Fruit fly (Drosophila melanogaster): ENCODE results near the gene MTA1-like.

The MTA1-like gene

DNA sequence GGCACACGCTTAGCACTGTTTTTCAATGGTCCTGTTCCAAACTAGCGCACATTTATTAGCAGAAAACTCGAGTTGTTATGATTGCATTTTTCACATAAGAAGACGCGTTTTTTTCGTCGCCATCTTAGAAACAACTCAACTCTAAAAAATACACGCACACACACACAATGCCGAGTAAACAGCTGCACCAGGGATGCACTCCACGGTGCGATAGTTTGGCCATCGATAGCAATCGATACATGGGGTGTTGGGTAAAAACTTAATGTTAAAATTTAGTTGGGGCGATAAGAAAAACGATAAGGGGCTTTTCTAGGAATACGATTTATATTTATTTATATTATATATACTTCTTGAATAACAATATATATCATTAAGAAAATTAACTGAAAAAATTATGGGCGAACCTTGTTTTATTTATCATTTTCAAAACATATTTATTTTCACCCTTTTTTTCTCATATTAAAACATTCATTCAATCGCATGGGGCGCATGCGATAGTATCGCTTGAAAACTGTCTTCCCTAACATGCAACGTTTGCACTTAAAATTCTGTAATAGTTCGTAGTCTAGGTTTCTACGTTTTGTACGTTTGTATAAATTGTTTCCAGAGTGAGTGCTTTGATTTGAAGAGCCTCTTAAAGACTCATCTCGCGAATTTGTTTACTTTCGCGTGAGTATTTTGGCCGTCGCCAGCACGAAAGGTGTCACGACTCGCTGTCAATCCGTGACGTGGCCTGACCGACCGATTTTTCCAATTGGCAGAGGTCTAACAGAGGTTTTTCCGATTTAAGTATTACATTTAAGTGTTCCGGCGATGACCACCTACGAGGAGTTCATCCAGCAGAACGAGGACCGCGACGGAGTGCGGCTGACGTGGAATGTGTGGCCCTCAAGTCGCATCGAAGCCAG is at the start of gene MTA1-like, which contains the start of gene Sec23 (continued):
- peak in 1 of 2 experiments; percentile 81 for TF ChIP-seq crp (GFP tag; optimal IDR thresholded peaks at IDR 0.05)
- TF ChIP-seq CG4730 (GFP tag; IDR thresholded peaks at IDR 0.05): no peak
- TF ChIP-seq cato (GFP tag; optimal IDR thresholded peaks at IDR 0.05; ENCODE audit: borderline replicate concordance): no peak
- TF ChIP-seq Gsc (GFP tag; IDR thresholded peaks at IDR 0.05): no peak
- no peak for TF ChIP-seq sim (GFP tag; IDR thresholded peaks at IDR 0.05)
- peak; percentile 75 for TF ChIP-seq trem (tag; optimal IDR thresholded peaks at IDR 0.05)
- peak; percentile 41 for TF ChIP-seq bab2 (GFP tag; optimal IDR thresholded peaks at IDR 0.05)
- TF ChIP-seq CG11247 (GFP tag; IDR thresholded peaks at IDR 0.05): no peak
- TF ChIP-seq Drgx (GFP tag; IDR thresholded peaks at IDR 0.05): no peak
- TF ChIP-seq CG34422 (GFP tag; IDR thresholded peaks at IDR 0.05): 0 out of 3 replicates have a peak, but pooled peaks have one; percentile 52
- no peak for TF ChIP-seq pum (GFP tag; optimal IDR thresholded peaks at IDR 0.05)
- no peak for TF ChIP-seq pita (GFP tag; optimal IDR thresholded peaks at IDR 0.05)
- TF ChIP-seq phol (tag; optimal IDR thresholded peaks at IDR 0.05): peak; percentile 98
- peak; percentile 41 for TF ChIP-seq CG10209 (GFP tag; optimal IDR thresholded peaks at IDR 0.05)
- TF ChIP-seq lab (GFP tag; optimal IDR thresholded peaks at IDR 0.05): peak; percentile 36
- no peak for TF ChIP-seq croc (GFP tag; conservative IDR thresholded peaks at IDR 0.05)
- TF ChIP-seq z (GFP tag; IDR thresholded peaks at IDR 0.05): no peak
- no peak for TF ChIP-seq pnt (GFP tag; optimal IDR thresholded peaks at IDR 0.05)
- TF ChIP-seq gcm (GFP tag; optimal IDR thresholded peaks at IDR 0.05): no peak
- no peak for TF ChIP-seq CG8089 (GFP tag; optimal IDR thresholded peaks at IDR 0.05)
- TF ChIP-seq CG15479 (GFP tag; optimal IDR thresholded peaks at IDR 0.05): no peak
- TF ChIP-seq gcm2 (GFP tag; optimal IDR thresholded peaks at IDR 0.05): peak; percentile 47
- no peak for TF ChIP-seq Bteb2 (GFP tag; optimal IDR thresholded peaks at IDR 0.05)
- no peak for TF ChIP-seq abd-A (tag; optimal IDR thresholded peaks at IDR 0.05)
- no peak for TF ChIP-seq lov (optimal IDR thresholded peaks at IDR 0.05)
- no peak for TF ChIP-seq lov (GFP tag; IDR thresholded peaks at IDR 0.05)
- no peak for TF ChIP-seq hth (optimal IDR thresholded peaks at IDR 0.05)
- TF ChIP-seq Hmr (GFP tag; optimal IDR thresholded peaks at IDR 0.05): peak; percentile 61
- TF ChIP-seq stc (GFP tag; IDR thresholded peaks at IDR 0.05): no peak
- TF ChIP-seq CG12942 (GFP tag; optimal IDR thresholded peaks at IDR 0.05): peak; percentile 52
- TF ChIP-seq sug (tag; optimal IDR thresholded peaks at IDR 0.05): peak; percentile 64
- TF ChIP-seq ftz-f1 (GFP tag; optimal IDR thresholded peaks at IDR 0.05): no peak
- TF ChIP-seq CG32532 (GFP tag; IDR thresholded peaks at IDR 0.05): peak; percentile 43; the same call in 1 of the 2 replicates
- TF ChIP-seq CG1647 (GFP tag; optimal IDR thresholded peaks at IDR 0.05): no peak
- no peak for TF ChIP-seq CG4617 (GFP tag; optimal IDR thresholded peaks at IDR 0.05; ENCODE audit: borderline replicate concordance)
- no peak for TF ChIP-seq Jarid2 (GFP tag; optimal IDR thresholded peaks at IDR 0.05)
- no peak for TF ChIP-seq CG32772 (GFP tag; IDR thresholded peaks at IDR 0.05)
- TF ChIP-seq tin (GFP tag; optimal IDR thresholded peaks at IDR 0.05): peak; percentile 57
- TF ChIP-seq vfl (GFP tag; optimal IDR thresholded peaks at IDR 0.05): no peak
- TF ChIP-seq CG31388 (GFP tag; optimal IDR thresholded peaks at IDR 0.05): no peak
- TF ChIP-seq CG31224 (GFP tag; IDR thresholded peaks at IDR 0.05): peak; percentile 5; the same call in 1 of the 2 replicates
- peak; percentile 36 for TF ChIP-seq dm (GFP tag; optimal IDR thresholded peaks at IDR 0.05)
- TF ChIP-seq CG13775 (GFP tag; optimal IDR thresholded peaks at IDR 0.05): peak; percentile 81
- no peak for TF ChIP-seq B-H2 (GFP tag; optimal IDR thresholded peaks at IDR 0.05)
- peak; percentile 75 for TF ChIP-seq CG18262 (tag; optimal IDR thresholded peaks at IDR 0.05)
- TF ChIP-seq NC2β (GFP tag; optimal IDR thresholded peaks at IDR 0.05): peak; percentile 1
- no peak for TF ChIP-seq CG5953 (GFP tag; IDR thresholded peaks at IDR 0.05)
- TF ChIP-seq ato (GFP tag; IDR thresholded peaks at IDR 0.05; ENCODE audit: partially characterized antibody): peak; percentile 76
- TF ChIP-seq CG9876 (GFP tag; optimal IDR thresholded peaks at IDR 0.05): no peak
- TF ChIP-seq MTF-1 (GFP tag; optimal IDR thresholded peaks at IDR 0.05; ENCODE audit: borderline replicate concordance): no peak
